Fruit fly (Drosophila melanogaster) whole organism, prepupa: ENCODE measurements around the gene CG7789.

ENCODE experiments used
- Blimp-1 ChIP-seq: fragments of 200-800 bp; sonication (Bioruptor generic); optimal IDR thresholded peaks from 3 replicates; lab custom pipeline; 2017; ENCODE audit warnings: missing biosample characterization, missing genetic modification characterization, mild to moderate bottlenecking, moderate library complexity, missing genetic modification reagents
- CG10669 ChIP-seq: fragments of 200-800 bp; sonication (Bioruptor generic); optimal IDR thresholded peaks from 3 replicates; lab custom pipeline; 2018; ENCODE audit warnings: missing biosample characterization, mild to moderate bottlenecking, missing genetic modification characterization, moderate library complexity
- CG11294 ChIP-seq: fragments of 200-800 bp; sonication (Bioruptor generic); IDR thresholded peaks from 2 replicates; pipeline ENCODE4 v1.3.6; 2022; ENCODE audit warnings: missing biosample characterization, missing genetic modification characterization
- CG15336 ChIP-seq: fragments of 200-800 bp; sonication (Bioruptor generic); IDR thresholded peaks from 2 replicates; pipeline ENCODE4 v1.3.6; 2022; ENCODE audit warnings: missing biosample characterization, missing genetic modification characterization
- CG1621 ChIP-seq: fragments of 200-800 bp; sonication (Bioruptor generic); optimal IDR thresholded peaks from 3 replicates; lab custom pipeline; 2018; ENCODE audit warnings: missing biosample characterization, mild to moderate bottlenecking, missing genetic modification characterization
- CG16779 ChIP-seq: fragments of 200-800 bp; sonication (Bioruptor generic); optimal IDR thresholded peaks from 3 replicates; lab custom pipeline; 2017; ENCODE audit warnings: missing biosample characterization, mild to moderate bottlenecking, missing genetic modification characterization
- CG3032 ChIP-seq: fragments of 200-800 bp; optimal IDR thresholded peaks from 2 replicates; lab custom pipeline; 2019; ENCODE audit warnings: missing biosample characterization, mild to moderate bottlenecking, missing genetic modification characterization, moderate library complexity
- CG31627 ChIP-seq: fragments of 200-800 bp; sonication (Bioruptor generic); optimal IDR thresholded peaks from 3 replicates; lab custom pipeline; 2016; ENCODE audit warnings: missing biosample characterization, missing genetic modification characterization
- CG3919 ChIP-seq: fragments of 200-800 bp; sonication (Bioruptor generic); optimal IDR thresholded peaks from 3 replicates; lab custom pipeline; 2016; ENCODE audit warnings: missing biosample characterization, missing genetic modification characterization
- CG4318 ChIP-seq: fragments of 200-800 bp; sonication (Bioruptor generic); optimal IDR thresholded peaks from 3 replicates; lab custom pipeline; 2017; ENCODE audit warnings: missing biosample characterization, mild to moderate bottlenecking, missing genetic modification characterization
- CG6163 ChIP-seq: fragments of 200-800 bp; sonication (Bioruptor generic); IDR thresholded peaks from 3 replicates; pipeline ENCODE4 v1.3.6; 2022; ENCODE audit warnings: missing biosample characterization, missing genetic modification characterization
- CG6276 ChIP-seq: fragments of 200-800 bp; sonication (Bioruptor generic); optimal IDR thresholded peaks from 2 replicates; lab custom pipeline; 2017; ENCODE audit warnings: missing biosample characterization, mild to moderate bottlenecking, missing genetic modification characterization
- CG6792 ChIP-seq: fragments of 200-800 bp; sonication (Bioruptor generic); optimal IDR thresholded peaks from 3 replicates; lab custom pipeline; 2016; ENCODE audit warnings: missing biosample characterization, missing genetic modification characterization
- CG6808 ChIP-seq: fragments of 200-800 bp; sonication (Bioruptor generic); optimal IDR thresholded peaks from 3 replicates; lab custom pipeline; 2017; ENCODE audit warnings: missing biosample characterization, missing genetic modification characterization, mild to moderate bottlenecking, moderate library complexity, missing genetic modification reagents
- CG6854 ChIP-seq: fragments of 200-800 bp; sonication (Bioruptor generic); optimal IDR thresholded peaks from 2 replicates; lab custom pipeline; 2017; ENCODE audit warnings: missing biosample characterization, mild to moderate bottlenecking, missing genetic modification characterization
- CG7368 ChIP-seq: fragments of 200-800 bp; sonication (Bioruptor generic); optimal IDR thresholded peaks from 3 replicates; lab custom pipeline; 2016; ENCODE audit warnings: missing biosample characterization, missing genetic modification characterization
- CG8119 ChIP-seq: fragments of 200-800 bp; sonication (Bioruptor generic); IDR thresholded peaks from 3 replicates; pipeline ENCODE4 v1.3.6; 2022; ENCODE audit warnings: missing biosample characterization, missing genetic modification characterization
- CG8632 ChIP-seq: fragments of 200-800 bp; sonication (Bioruptor generic); optimal IDR thresholded peaks from 3 replicates; lab custom pipeline; 2016; ENCODE audit warnings: missing biosample characterization, missing genetic modification characterization
- CG9139 ChIP-seq: fragments of 200-800 bp; sonication (Bioruptor generic); optimal IDR thresholded peaks from 3 replicates; lab custom pipeline; 2017; ENCODE audit warnings: missing biosample characterization, mild to moderate bottlenecking, missing genetic modification characterization
- Eip78C ChIP-seq: fragments of 200-800 bp; sonication (Bioruptor generic); peaks from one replicate; lab custom pipeline; 2016; ENCODE audit warnings: missing biosample characterization, missing genetic modification characterization
- Ets21C ChIP-seq: fragments of 200-800 bp; sonication (Bioruptor generic); optimal IDR thresholded peaks from 3 replicates; lab custom pipeline; 2016; ENCODE audit warnings: missing biosample characterization, missing genetic modification characterization
- Ets96B ChIP-seq: fragments of 200-800 bp; optimal IDR thresholded peaks from 2 replicates; lab custom pipeline; 2019; ENCODE audit warnings: missing biosample characterization, mild to moderate bottlenecking, missing genetic modification characterization, moderate library complexity
- Gug ChIP-seq: fragments of 200-800 bp; sonication (Bioruptor generic); IDR thresholded peaks from 2 replicates; pipeline ENCODE4 v1.3.6; 2022; ENCODE audit warnings: missing biosample characterization, missing genetic modification characterization
- Hr4 ChIP-seq: fragments of 200-800 bp; sonication (Bioruptor generic); optimal IDR thresholded peaks from 3 replicates; lab custom pipeline; 2016; ENCODE audit warnings: missing biosample characterization, missing genetic modification characterization
- Lpt ChIP-seq: fragments of 200-800 bp; sonication (Bioruptor generic); optimal IDR thresholded peaks from 3 replicates; lab custom pipeline; 2016; ENCODE audit warnings: missing biosample characterization, missing genetic modification characterization
- Met ChIP-seq: fragments of 200-800 bp; sonication (Bioruptor generic); optimal IDR thresholded peaks from 3 replicates; lab custom pipeline; 2016; ENCODE audit warnings: missing biosample characterization, missing genetic modification characterization
- Smox ChIP-seq: fragments of 200-800 bp; sonication (Bioruptor generic); optimal IDR thresholded peaks from 3 replicates; lab custom pipeline; 2016; ENCODE audit warnings: missing biosample characterization, missing genetic modification characterization
- Sox14 ChIP-seq: fragments of 200-800 bp; sonication (Bioruptor generic); optimal IDR thresholded peaks from 3 replicates; lab custom pipeline; 2016; ENCODE audit warnings: missing biosample characterization, missing genetic modification characterization
- Sox15 ChIP-seq: fragments of 200-800 bp; sonication (Bioruptor generic); optimal IDR thresholded peaks from 3 replicates; lab custom pipeline; 2016; ENCODE audit warnings: missing biosample characterization, missing genetic modification characterization
- acj6 ChIP-seq: fragments of 200-800 bp; sonication (Bioruptor generic); optimal IDR thresholded peaks from 3 replicates; lab custom pipeline; 2016; ENCODE audit warnings: missing biosample characterization, missing genetic modification characterization
- cyc ChIP-seq: fragments of 200-800 bp; sonication (Bioruptor generic); optimal IDR thresholded peaks from 3 replicates; lab custom pipeline; 2016; ENCODE audit warnings: missing biosample characterization, missing genetic modification characterization
- dsx ChIP-seq: fragments of 200-800 bp; optimal IDR thresholded peaks from 3 replicates; lab custom pipeline; 2019; ENCODE audit warnings: missing biosample characterization, mild to moderate bottlenecking, missing genetic modification characterization, moderate library complexity; ENCODE audit not compliant: poor library complexity, severe bottlenecking
- eg ChIP-seq: fragments of 200-800 bp; sonication (Bioruptor generic); IDR thresholded peaks from 3 replicates; pipeline ENCODE4 v1.3.6; 2022; ENCODE audit warnings: missing biosample characterization, missing genetic modification characterization
- fkh ChIP-seq: fragments of 200-800 bp; sonication (Bioruptor generic); optimal IDR thresholded peaks from 3 replicates; lab custom pipeline; 2017; ENCODE audit warnings: missing biosample characterization, mild to moderate bottlenecking, missing genetic modification characterization, moderate library complexity
- net ChIP-seq: fragments of 200-800 bp; sonication (Bioruptor generic); optimal IDR thresholded peaks from 3 replicates; lab custom pipeline; 2016; ENCODE audit warnings: missing biosample characterization, missing genetic modification characterization
- pdm3 ChIP-seq: fragments of 200-800 bp; sonication (Bioruptor generic); optimal IDR thresholded peaks from 3 replicates; lab custom pipeline; 2016; ENCODE audit warnings: missing biosample characterization, missing genetic modification characterization
- salr ChIP-seq, 2 experiments: fragments of 200-800 bp; sonication (Bioruptor generic); optimal IDR thresholded peaks; 3 replicates each; lab custom pipeline; 2016 to 2018; ENCODE audit warnings: missing biosample characterization in 2 of 2, missing genetic modification characterization in 2 of 2, mild to moderate bottlenecking in 1 of 2
- spab ChIP-seq: fragments of 200-800 bp; sonication (Bioruptor generic); optimal IDR thresholded peaks from 2 replicates; lab custom pipeline; 2017; ENCODE audit warnings: missing biosample characterization, mild to moderate bottlenecking, missing genetic modification characterization, missing genetic modification reagents
- ss ChIP-seq, 2 experiments: fragments of 200-800 bp; sonication (Bioruptor generic); optimal IDR thresholded peaks; 2 replicates in 1 of 2; 3 replicates in 1 of 2; lab custom pipeline; 2017 to 2018; ENCODE audit warnings: mild to moderate bottlenecking in 2 of 2, missing biosample characterization in 2 of 2, missing genetic modification characterization in 2 of 2, moderate library complexity in 1 of 2
- svp ChIP-seq: fragments of 200-800 bp; sonication (Bioruptor generic); peaks from one replicate; lab custom pipeline; 2016; ENCODE audit warnings: missing biosample characterization, missing genetic modification characterization
- vri ChIP-seq: fragments of 200-800 bp; sonication (Bioruptor generic); optimal IDR thresholded peaks from 3 replicates; lab custom pipeline; 2016; ENCODE audit warnings: missing biosample characterization, mild to moderate bottlenecking, missing genetic modification characterization

CG7789 gene

dm6 chr3R:29772090-29772794, 30.8 kb upstream of the CG7789 start (continued):
- TF ChIP-seq Sox15 (GFP tag; lab: Kevin White, UChicago): no peak
- TF ChIP-seq CG3032 (tag; lab: Kevin White, UChicago): peak; percentile 52
- TF ChIP-seq svp (GFP tag; lab: Kevin White, UChicago): peak; percentile 71
- peak; percentile 16 for TF ChIP-seq Blimp-1 (GFP tag; lab: Kevin White, UChicago)
- TF ChIP-seq salr (GFP tag; optimal IDR thresholded peaks at IDR 0.05; lab: Kevin White, UChicago): peak in 1 of 2 experiments; percentile 60
- TF ChIP-seq CG10669 (GFP tag; lab: Kevin White, UChicago): peak; percentile 33
- TF ChIP-seq acj6 (GFP tag; lab: Kevin White, UChicago): no peak
- no peak for TF ChIP-seq vri (GFP tag; lab: Kevin White, UChicago)
- peak; percentile 48 for TF ChIP-seq CG4318 (GFP tag; lab: Kevin White, UChicago)
- no peak for TF ChIP-seq CG8119 (GFP tag; lab: Robert Waterston, UW)
- no peak for TF ChIP-seq Hr4 (GFP tag; lab: Kevin White, UChicago)
- TF ChIP-seq net (GFP tag; lab: Kevin White, UChicago): no peak
- peak; percentile 42 for TF ChIP-seq cyc (GFP tag; lab: Kevin White, UChicago)
- no peak for TF ChIP-seq CG8632
- peak; percentile 40 for TF ChIP-seq CG31627 (GFP tag; lab: Kevin White, UChicago)
- peak; percentile 51 for TF ChIP-seq spab
- no peak for TF ChIP-seq ss (GFP tag; optimal IDR thresholded peaks at IDR 0.05; lab: Kevin White, UChicago)
- TF ChIP-seq Lpt (GFP tag; lab: Kevin White, UChicago): no peak
- TF ChIP-seq eg (GFP tag; lab: Robert Waterston, UW): no peak; the same call in 2 of the 3 replicates

- peak; percentile 53 to 76 for TF ChIP-seq ss (GFP tag; optimal IDR thresholded peaks at IDR 0.05; lab: Kevin White, UChicago)
- TF ChIP-seq acj6 (GFP tag; lab: Kevin White, UChicago): no peak
- no peak for TF ChIP-seq Met (GFP tag; lab: Kevin White, UChicago)
- TF ChIP-seq pdm3 (GFP tag; lab: Kevin White, UChicago): no peak
- no peak for TF ChIP-seq CG6792 (GFP tag; lab: Kevin White, UChicago)
- TF ChIP-seq CG7368 (GFP tag; lab: Kevin White, UChicago): peak; percentile 27
- peak; percentile 28 for TF ChIP-seq CG3032 (tag; lab: Kevin White, UChicago)
- no peak for TF ChIP-seq Ets96B (tag; lab: Kevin White, UChicago)
- no peak for TF ChIP-seq net (GFP tag; lab: Kevin White, UChicago)
- TF ChIP-seq CG6163: peak; percentile 77
- TF ChIP-seq vri (GFP tag; lab: Kevin White, UChicago): peak; percentile 67
- TF ChIP-seq CG8119 (GFP tag; lab: Robert Waterston, UW): peak; percentile 65
- no peak for TF ChIP-seq Ets21C (GFP tag; lab: Kevin White, UChicago)
- TF ChIP-seq Blimp-1 (GFP tag; lab: Kevin White, UChicago): peak; percentile 76
- peak; percentile 51 for TF ChIP-seq Gug (GFP tag; lab: Robert Waterston, UW)
- TF ChIP-seq CG6276 (GFP tag; lab: Kevin White, UChicago): peak; percentile 49
- peak; percentile 38; the same call in 1 of the 2 replicates for TF ChIP-seq CG11294 (GFP tag; lab: Robert Waterston, UW)
- TF ChIP-seq eg (GFP tag; lab: Robert Waterston, UW): peak; percentile 53; the same call in 1 of the 3 replicates
- TF ChIP-seq CG6854 (GFP tag; lab: Kevin White, UChicago): peak; percentile 70
- peak; percentile 13 for TF ChIP-seq dsx (GFP tag; lab: Kevin White, UChicago)
- no peak for TF ChIP-seq Eip78C (GFP tag; lab: Kevin White, UChicago)
- no peak for TF ChIP-seq Smox
- no peak for TF ChIP-seq spab
- peak; percentile 6 for TF ChIP-seq CG3919 (GFP tag; lab: Kevin White, UChicago)
- TF ChIP-seq Sox14 (GFP tag; lab: Kevin White, UChicago): peak; percentile 29
- peak; percentile 83 for TF ChIP-seq fkh
- peak; percentile 56 for TF ChIP-seq Lpt (GFP tag; lab: Kevin White, UChicago)
- TF ChIP-seq svp (GFP tag; lab: Kevin White, UChicago): peak; percentile 68
- TF ChIP-seq CG15336 (GFP tag; lab: Robert Waterston, UW): peak; percentile 63
- TF ChIP-seq CG16779 (tag; lab: Kevin White, UChicago): no peak
- TF ChIP-seq CG6808 (GFP tag; lab: Kevin White, UChicago): peak; percentile 30
- TF ChIP-seq CG1621 (tag; lab: Kevin White, UChicago): peak; percentile 24
- TF ChIP-seq CG9139 (GFP tag; lab: Kevin White, UChicago): peak; percentile 61
- TF ChIP-seq, all 60 proteins: peak for 22
Measured at dm6 chr3R:29772795-29773331, 30.1 kb upstream of the CG7789 start.
